Fruit fly (Drosophila melanogaster) S2 (cell line): ENCODE data around the gene CG43630.

Source experiments
- CG8478 ChIP-seq: fragments of >200 bp; optimal IDR thresholded peaks from 2 replicates; lab custom pipeline; 2018
- CTCF ChIP-seq, 2 experiments: fragments of >200 bp; optimal IDR thresholded peaks; 2 replicates each; lab custom pipeline; 2018

DNA sequence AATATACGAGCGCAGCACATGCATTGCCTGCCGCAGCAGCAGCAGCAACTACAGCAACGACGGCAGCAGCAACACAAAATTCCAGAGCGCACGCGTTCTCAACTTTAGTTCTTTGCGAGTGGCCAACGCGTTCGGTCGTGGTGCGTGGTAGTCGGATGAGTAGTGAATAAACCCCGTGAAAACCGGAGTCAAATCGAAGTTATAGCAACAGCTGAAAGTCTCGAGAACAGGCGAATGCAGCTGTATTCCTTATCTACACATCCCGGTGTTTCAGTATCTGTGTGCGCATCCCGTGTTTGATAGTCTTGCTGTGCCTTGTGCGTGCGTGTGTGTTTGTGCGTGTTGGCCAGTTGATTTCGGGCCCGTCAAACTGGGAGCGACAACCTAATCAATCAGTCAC, 28.1 kb downstream of the CG43630 start, which contains the start of gene Dtg:
- TF ChIP-seq CTCF (optimal IDR thresholded peaks at IDR 0.05; lab: Kevin White, UChicago) (no peak), CG8478 (no peak)
